Fruit fly (Drosophila melanogaster) whole organism, adult: ENCODE measurements around the gene CG10345.

Experiments
- CG1620 ChIP-seq: fragments of 200-800 bp; sonication (Bioruptor generic); optimal IDR thresholded peaks from 2 replicates; lab custom pipeline; 2016; ENCODE audit warnings: missing biosample characterization, missing genetic modification characterization
- CG7045 ChIP-seq: fragments of 200-800 bp; sonication (Bioruptor generic); optimal IDR thresholded peaks from 2 replicates; lab custom pipeline; 2017; ENCODE audit warnings: missing biosample characterization, mild to moderate bottlenecking, missing genetic modification characterization
- pad ChIP-seq: fragments of 200-800 bp; sonication (Bioruptor generic); optimal IDR thresholded peaks from 3 replicates; lab custom pipeline; 2017; ENCODE audit warnings: missing biosample characterization, missing genetic modification characterization, mild to moderate bottlenecking, moderate library complexity, missing genetic modification reagents
- tj ChIP-seq: fragments of 200-800 bp; sonication (Bioruptor generic); optimal IDR thresholded peaks from 3 replicates; lab custom pipeline; 2017; ENCODE audit warnings: missing biosample characterization, mild to moderate bottlenecking, missing genetic modification characterization, moderate library complexity

DNA sequence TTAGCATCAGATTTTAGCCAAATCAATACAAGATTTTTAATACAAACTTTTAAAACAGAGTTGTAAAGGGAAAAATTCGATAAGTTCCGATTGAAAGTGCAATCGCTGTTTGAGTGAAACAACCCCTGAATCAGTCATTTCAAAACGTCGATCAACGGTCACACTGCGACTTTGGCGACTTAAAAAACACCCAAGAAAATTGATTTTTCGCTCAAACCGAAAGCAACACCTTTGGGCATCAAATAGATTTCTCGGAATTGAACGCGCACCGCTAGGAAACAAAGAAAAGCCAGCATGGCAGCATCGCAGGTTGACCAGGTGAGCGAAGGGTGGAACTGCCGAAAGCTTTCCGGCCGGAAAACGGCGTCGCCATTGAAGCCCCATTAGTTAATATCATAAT lies 38.9 kb upstream of the CG10345 start, which contains the start of gene Arl6IP1:
- TF ChIP-seq CG1620 (GFP tag; lab: Kevin White, UChicago) (no peak), pad (GFP tag; lab: Kevin White, UChicago) (no peak), tj (no peak), CG7045 (no peak)
